Worm (Caenorhabditis elegans): ENCODE measurements around the gene let-60.

Gene let-60

DNA sequence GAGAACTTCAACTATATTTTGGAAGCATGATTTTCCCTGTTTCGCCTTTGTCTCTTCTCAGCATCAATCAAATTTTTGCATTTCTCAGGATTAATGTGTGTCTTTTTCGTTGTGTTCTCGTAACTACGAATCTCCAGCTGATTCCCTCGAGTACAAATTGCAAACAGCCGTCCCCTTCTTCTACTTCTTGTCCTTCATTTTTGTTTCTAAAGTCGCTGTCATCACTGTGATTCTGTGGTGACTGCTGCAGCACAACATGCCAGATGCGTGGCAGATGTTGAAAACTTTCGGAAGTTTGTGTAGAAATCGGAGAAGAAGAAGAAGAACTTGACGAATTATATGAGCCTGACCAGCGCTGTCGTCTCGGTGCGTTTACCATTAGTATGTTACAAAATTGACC lies 22.4 kb upstream of the let-60 start:
- no peak for TF ChIP-seq zip-8 (tag; optimal IDR thresholded peaks at IDR 0.05)
- TF ChIP-seq drap-1 (GFP tag; optimal IDR thresholded peaks at IDR 0.05): no peak
- TF ChIP-seq hlh-1 (tag; optimal IDR thresholded peaks at IDR 0.05): peak; percentile 42
- no peak for TF ChIP-seq unc-39 (tag; optimal IDR thresholded peaks at IDR 0.05)

DNA sequence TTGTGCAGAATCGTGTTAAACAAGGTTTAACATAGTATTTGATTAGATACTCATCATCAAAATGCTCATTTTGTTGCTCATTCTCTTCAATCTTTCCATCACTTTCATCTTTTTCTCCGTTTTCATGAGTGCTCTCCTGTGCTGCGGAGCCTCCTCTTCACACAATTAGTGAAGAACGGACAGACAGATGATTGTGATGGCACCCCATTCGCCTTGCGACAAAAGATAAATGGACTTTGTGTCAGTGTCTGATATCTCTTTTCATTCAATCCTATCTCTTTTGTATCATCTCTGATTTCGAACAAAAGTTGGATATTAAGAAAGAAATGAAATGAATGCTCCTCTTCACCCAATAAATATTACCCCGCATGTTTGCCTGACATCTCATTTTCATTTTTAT lies 19.4 kb upstream of the let-60 start:
- no peak for TF ChIP-seq zip-8 (tag; optimal IDR thresholded peaks at IDR 0.05)
- TF ChIP-seq ceh-83 (GFP tag; optimal IDR thresholded peaks at IDR 0.05): no peak
- peak; percentile 92 for TF ChIP-seq unc-62 (GFP tag; optimal IDR thresholded peaks at IDR 0.05)
- TF ChIP-seq lin-32 (GFP tag; optimal IDR thresholded peaks at IDR 0.05): no peak
- no peak for TF ChIP-seq nhr-2 (tag; optimal IDR thresholded peaks at IDR 0.05)
- TF ChIP-seq unc-120 (tag; optimal IDR thresholded peaks at IDR 0.05; ENCODE audit: poor library complexity, severe bottlenecking): peak; percentile 75
- no peak for TF ChIP-seq nhr-76 (tag; optimal IDR thresholded peaks at IDR 0.05)
- TF ChIP-seq pha-4 (tag; optimal IDR thresholded peaks at IDR 0.05): peak; percentile 31
- TF ChIP-seq hlh-1 (tag; optimal IDR thresholded peaks at IDR 0.05): peak; percentile 16
- no peak for TF ChIP-seq tbx-8 (GFP tag; optimal IDR thresholded peaks at IDR 0.05)
- no peak for TF ChIP-seq ceh-43 (GFP tag; optimal IDR thresholded peaks at IDR 0.05)
- TF ChIP-seq ceh-39 (tag; optimal IDR thresholded peaks at IDR 0.05): no peak
- no peak for TF ChIP-seq nhr-12 (tag; optimal IDR thresholded peaks at IDR 0.05)
- no peak for TF ChIP-seq nhr-28 (tag; optimal IDR thresholded peaks at IDR 0.05)

ce11 chrIV:11703685-11704296 lies 12.9 kb upstream of the let-60 start, which contains the start of the genes T22B3.3 and alg-3:
Gene T22B3.3 (minus strand): TSS chrIV:11703785.
Gene alg-3 (plus strand): TSS chrIV:11704246.
- TF ChIP-seq lin-32 (GFP tag; optimal IDR thresholded peaks at IDR 0.05) (no peak), zip-8 (tag; optimal IDR thresholded peaks at IDR 0.05) (no peak), ceh-83 (GFP tag; optimal IDR thresholded peaks at IDR 0.05) (no peak), unc-120 (tag; optimal IDR thresholded peaks at IDR 0.05; ENCODE audit: poor library complexity, severe bottlenecking) (no peak), sptf-1 (tag; optimal IDR thresholded peaks at IDR 0.05) (no peak), M03D4.4 (tag; optimal IDR thresholded peaks at IDR 0.05) (no peak), elt-3 (tag; optimal IDR thresholded peaks at IDR 0.05) (no peak), hlh-1 (tag; optimal IDR thresholded peaks at IDR 0.05) (no peak), nhr-28 (tag; optimal IDR thresholded peaks at IDR 0.05) (no peak), unc-39 (tag; optimal IDR thresholded peaks at IDR 0.05) (no peak), mab-5 (tag; optimal IDR thresholded peaks at IDR 0.05) (no peak), pha-4 (tag; optimal IDR thresholded peaks at IDR 0.05) (no peak), elt-1 (tag; optimal IDR thresholded peaks at IDR 0.05; ENCODE audit: borderline replicate concordance, insufficient read depth) (no peak), ces-1 (GFP tag; optimal IDR thresholded peaks at IDR 0.05) (no peak), blmp-1 (tag; optimal IDR thresholded peaks at IDR 0.05) (no peak), mls-2 (tag; optimal IDR thresholded peaks at IDR 0.05) (no peak), mep-1 (tag; optimal IDR thresholded peaks at IDR 0.05) (no peak), drap-1 (GFP tag; optimal IDR thresholded peaks at IDR 0.05) (no peak), ceh-43 (GFP tag; optimal IDR thresholded peaks at IDR 0.05) (no peak), cnd-1 (tag; optimal IDR thresholded peaks at IDR 0.05) (no peak)

ce11 chrIV:11701878-11702277 lies 11.0 kb upstream of the let-60 start:
- TF ChIP-seq sptf-1 (tag; optimal IDR thresholded peaks at IDR 0.05) (no peak), mls-2 (tag; optimal IDR thresholded peaks at IDR 0.05) (no peak), nhr-2 (tag; optimal IDR thresholded peaks at IDR 0.05) (no peak), ces-1 (GFP tag; optimal IDR thresholded peaks at IDR 0.05) (no peak), elt-1 (tag; optimal IDR thresholded peaks at IDR 0.05; ENCODE audit: borderline replicate concordance, insufficient read depth) (no peak), M03D4.4 (tag; optimal IDR thresholded peaks at IDR 0.05) (no peak), nhr-76 (tag; optimal IDR thresholded peaks at IDR 0.05) (no peak), tbx-8 (GFP tag; optimal IDR thresholded peaks at IDR 0.05) (no peak), elt-3 (tag; optimal IDR thresholded peaks at IDR 0.05) (no peak), hlh-1 (tag; optimal IDR thresholded peaks at IDR 0.05) (no peak), nhr-28 (tag; optimal IDR thresholded peaks at IDR 0.05) (no peak), mab-5 (tag; optimal IDR thresholded peaks at IDR 0.05) (no peak), ceh-43 (GFP tag; optimal IDR thresholded peaks at IDR 0.05) (no peak), zip-8 (tag; optimal IDR thresholded peaks at IDR 0.05) (no peak), ham-2 (GFP tag; optimal IDR thresholded peaks at IDR 0.05) (no peak)

- no peak for TF ChIP-seq unc-39 (tag; optimal IDR thresholded peaks at IDR 0.05)
- no peak for TF ChIP-seq mab-5 (tag; optimal IDR thresholded peaks at IDR 0.05)
- TF ChIP-seq lin-13 (tag; optimal IDR thresholded peaks at IDR 0.05): no peak
- no peak for TF ChIP-seq lsy-2 (tag; optimal IDR thresholded peaks at IDR 0.05)
- TF ChIP-seq bed-3 (GFP tag; optimal IDR thresholded peaks at IDR 0.05): no peak
- no peak for TF ChIP-seq mep-1 (tag; optimal IDR thresholded peaks at IDR 0.05)
- no peak for TF ChIP-seq ceh-39 (tag; optimal IDR thresholded peaks at IDR 0.05)
- TF ChIP-seq nhr-237 (tag; optimal IDR thresholded peaks at IDR 0.05): no peak
- no peak for TF ChIP-seq flh-1 (GFP tag; optimal IDR thresholded peaks at IDR 0.05)
- TF ChIP-seq unc-120 (tag; optimal IDR thresholded peaks at IDR 0.05; ENCODE audit: poor library complexity, severe bottlenecking): no peak
- TF ChIP-seq tbx-8 (GFP tag; optimal IDR thresholded peaks at IDR 0.05): no peak
- TF ChIP-seq pha-4 (tag; optimal IDR thresholded peaks at IDR 0.05): no peak
- no peak for TF ChIP-seq M03D4.4 (tag; optimal IDR thresholded peaks at IDR 0.05)
- no peak for TF ChIP-seq nhr-2 (tag; optimal IDR thresholded peaks at IDR 0.05)
- TF ChIP-seq blmp-1 (tag; optimal IDR thresholded peaks at IDR 0.05): no peak
- no peak for TF ChIP-seq drap-1 (GFP tag; optimal IDR thresholded peaks at IDR 0.05)
- no peak for TF ChIP-seq ceh-83 (GFP tag; optimal IDR thresholded peaks at IDR 0.05)
Measured at ce11 chrIV:11700752-11701151, 9.9 kb upstream of the let-60 start, which contains the start of gene dpy-20. Gene dpy-20 (minus strand): TSS chrIV:11700852.
